Fruit fly (Drosophila melanogaster): ENCODE measurements around the gene Sec10.

dm6 chr3R:24101437-24101836, 33.2 kb upstream of the Sec10 start:
- TF ChIP-seq ovo (GFP tag; optimal IDR thresholded peaks at IDR 0.05) (no peak), CG7101 (tag; optimal IDR thresholded peaks at IDR 0.05) (no peak)
